Worm (Caenorhabditis elegans): Measurements from ENCODE around the gene Y57A10C.11.

DNA sequence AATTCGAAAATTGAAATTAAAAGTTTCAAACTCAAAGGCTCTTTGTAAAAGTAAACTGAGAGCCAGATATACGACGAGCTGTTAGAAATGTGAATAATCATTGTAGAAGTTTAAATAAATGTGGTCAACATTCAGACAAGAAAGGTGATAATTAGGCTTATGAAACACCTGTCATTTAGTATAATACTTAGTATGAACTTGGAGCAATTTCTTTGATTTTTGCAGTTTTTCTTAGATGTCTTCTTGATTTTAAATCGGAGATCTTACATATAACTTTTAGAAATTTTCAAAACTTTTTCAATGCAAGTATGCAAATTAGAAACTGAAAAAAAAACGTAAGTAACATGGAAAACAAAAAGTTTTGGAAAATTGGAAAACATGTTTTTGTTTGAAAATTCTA, 8.3 kb downstream of the Y57A10C.11 start, which contains the start of gene sre-30:
- no peak for TF ChIP-seq tab-1 (GFP tag; IDR thresholded peaks at IDR 0.05)
- no peak for TF ChIP-seq flt-1 (GFP tag; IDR thresholded peaks at IDR 0.05)
- TF ChIP-seq ztf-29 (GFP tag; IDR thresholded peaks at IDR 0.05) = no peak
- TF ChIP-seq med-1 (GFP tag; optimal IDR thresholded peaks at IDR 0.05; ENCODE audit: insufficient read depth) = no peak
- TF ChIP-seq T22C8.4 (GFP tag; IDR thresholded peaks at IDR 0.05) = no peak
- TF ChIP-seq ref-1 (GFP tag; conservative IDR thresholded peaks at IDR 0.05) = no peak
- TF ChIP-seq ztf-23 (GFP tag; IDR thresholded peaks at IDR 0.05) = no peak
